Worm (Caenorhabditis elegans) whole organism, L1 larva: Measurements from ENCODE around the gene D1086.7.
A peak's percentile ranks its signal among the peaks of the same experiment; 100 is the strongest.

Source experiments
- C16A3.4 ChIP-seq: fragments of 150-350 bp; optimal IDR thresholded peaks from 2 replicates; lab custom pipeline; 2014; ENCODE audit warnings: missing biosample characterization, missing genetic modification characterization
- Y116A8C.19 ChIP-seq: sonication (generic microtip); optimal IDR thresholded peaks from 2 replicates; lab custom pipeline; 2016; ENCODE audit warnings: missing compliant biosample characterization, missing genetic modification characterization, borderline replicate concordance
- aha-1 ChIP-seq: fragments of 150-350 bp; optimal IDR thresholded peaks from 2 replicates; lab custom pipeline; 2014; ENCODE audit warnings: missing biosample characterization, missing genetic modification characterization
- alr-1 ChIP-seq: fragments of 200-800 bp; sonication (Bioruptor generic); optimal IDR thresholded peaks from 2 replicates; lab custom pipeline; 2018; ENCODE audit warnings: borderline replicate concordance, mild to moderate bottlenecking, missing genetic modification characterization, missing compliant biosample characterization
- aly-2 ChIP-seq: fragments of 150-350 bp; optimal IDR thresholded peaks from 2 replicates; lab custom pipeline; 2014; ENCODE audit warnings: missing biosample characterization, missing genetic modification characterization
- ama-1 ChIP-seq: fragments of 150-350 bp; optimal IDR thresholded peaks from 2 replicates; lab custom pipeline; 2014
- blmp-1 ChIP-seq: fragments of 150-350 bp; optimal IDR thresholded peaks from 2 replicates; lab custom pipeline; 2014; ENCODE audit warnings: missing biosample characterization, missing genetic modification characterization
- ceh-63 ChIP-seq: fragments of 200-800 bp; sonication (Bioruptor generic); optimal IDR thresholded peaks from 2 replicates; lab custom pipeline; 2018; ENCODE audit warnings: mild to moderate bottlenecking, missing genetic modification characterization, missing compliant biosample characterization
- ceh-8 ChIP-seq: fragments of 200-800 bp; sonication (Bioruptor generic); optimal IDR thresholded peaks from 2 replicates; lab custom pipeline; 2018; ENCODE audit warnings: mild to moderate bottlenecking, missing genetic modification characterization, moderate library complexity, missing compliant biosample characterization
- ceh-88 ChIP-seq: fragments of 200-800 bp; sonication (Bioruptor generic); IDR thresholded peaks from 2 replicates; pipeline ENCODE4 v1.3.6; 2022; ENCODE audit warnings: missing genetic modification characterization, missing compliant biosample characterization
- dpl-1 ChIP-seq, 3 experiments: fragments of 150-350 bp in 2 of 3; sonication (generic microtip) in 1 of 3; optimal IDR thresholded peaks; 2 replicates each; lab custom pipeline; 2014 to 2017; ENCODE audit warnings: missing biosample characterization in 3 of 3, missing genetic modification characterization in 3 of 3, missing genetic modification reagents in 3 of 3
- efl-1 ChIP-seq, 4 experiments: fragments of 150-350 bp; optimal IDR thresholded peaks in 3 of 4; peaks in 1 of 4; 1 replicate in 1 of 4; 2 replicates in 3 of 4; lab custom pipeline; 2014; ENCODE audit warnings: missing biosample characterization in 2 of 4, missing genetic modification characterization in 2 of 4, missing genetic modification reagents in 2 of 4
- efl-3 ChIP-seq: fragments of 200-800 bp; sonication (Bioruptor generic); optimal IDR thresholded peaks from 2 replicates; lab custom pipeline; 2018; ENCODE audit warnings: mild to moderate bottlenecking, missing genetic modification characterization, missing compliant biosample characterization
- egl-13 ChIP-seq: sonication (generic microtip); optimal IDR thresholded peaks from 2 replicates; lab custom pipeline; 2016; ENCODE audit warnings: missing genotype, missing genetic modification reagents, missing genetic modification characterization, missing compliant biosample characterization
- elt-2 ChIP-seq: sonication (generic microtip); optimal IDR thresholded peaks from 2 replicates; lab custom pipeline; 2016; ENCODE audit warnings: missing genetic modification characterization, mild to moderate bottlenecking, inconsistent platforms, missing compliant biosample characterization, missing genetic modification reagents
- elt-3 ChIP-seq, 6 experiments: fragments of 150-350 bp in 1 of 6; sonication (generic microtip); optimal IDR thresholded peaks; 2 replicates each; lab custom pipeline; 2017 to 2018; ENCODE audit warnings: missing biosample characterization in 6 of 6, missing genetic modification characterization in 6 of 6, inconsistent platforms in 1 of 6
- ets-5 ChIP-seq: fragments of 200-800 bp; sonication (Bioruptor generic); IDR thresholded peaks from 2 replicates; pipeline ENCODE4 v1.3.6; 2022; ENCODE audit warnings: missing genetic modification characterization, missing compliant biosample characterization
- fkh-10 ChIP-seq: sonication (generic microtip); optimal IDR thresholded peaks from 2 replicates; lab custom pipeline; 2017; ENCODE audit warnings: missing biosample characterization, missing genetic modification reagents, missing genetic modification characterization
- fkh-4 ChIP-seq: sonication (generic microtip); optimal IDR thresholded peaks from 2 replicates; lab custom pipeline; 2016; ENCODE audit warnings: missing compliant biosample characterization, missing genetic modification characterization, borderline replicate concordance
- fos-1 ChIP-seq: fragments of 150-350 bp; optimal IDR thresholded peaks from 2 replicates; lab custom pipeline; 2014; ENCODE audit warnings: missing biosample characterization, missing genetic modification characterization
- hlh-4 ChIP-seq: sonication (generic microtip); optimal IDR thresholded peaks from 2 replicates; lab custom pipeline; 2016; ENCODE audit warnings: mild to moderate bottlenecking, missing genetic modification characterization, missing compliant biosample characterization
- isw-1 ChIP-seq: fragments of 200-800 bp; sonication (Bioruptor generic); IDR thresholded peaks from 2 replicates; pipeline ENCODE4 v1.3.6; 2022; ENCODE audit warnings: missing genetic modification characterization, missing compliant biosample characterization
- jun-1 ChIP-seq: fragments of 150-350 bp; optimal IDR thresholded peaks from 2 replicates; lab custom pipeline; 2014; ENCODE audit warnings: missing biosample characterization, missing genetic modification reagents, missing genetic modification characterization
- lin-13 ChIP-seq: fragments of 150-350 bp; optimal IDR thresholded peaks from 2 replicates; lab custom pipeline; 2014; ENCODE audit warnings: missing biosample characterization, missing genetic modification reagents, missing genetic modification characterization
- lin-14 ChIP-seq: fragments of 200-800 bp; sonication (Bioruptor generic); optimal IDR thresholded peaks from 2 replicates; lab custom pipeline; 2018; ENCODE audit warnings: mild to moderate bottlenecking, missing genetic modification characterization, moderate library complexity, missing compliant biosample characterization
- lin-15B ChIP-seq: fragments of 150-350 bp; sonication (generic microtip); optimal IDR thresholded peaks from 3 replicates; lab custom pipeline; 2014; ENCODE audit warnings: missing biosample characterization, missing genetic modification characterization
- lin-35 ChIP-seq, 2 experiments: fragments of 150-350 bp; optimal IDR thresholded peaks; 2 replicates each; lab custom pipeline; 2014; ENCODE audit warnings: missing biosample characterization in 2 of 2, missing genetic modification characterization in 2 of 2, missing genetic modification reagents in 2 of 2
- lin-39 ChIP-seq: fragments of 150-350 bp; optimal IDR thresholded peaks from 2 replicates; lab custom pipeline; 2014; ENCODE audit warnings: missing biosample characterization, missing genetic modification reagents, missing genetic modification characterization
- lir-3 ChIP-seq: sonication (generic microtip); optimal IDR thresholded peaks from 2 replicates; lab custom pipeline; 2016; ENCODE audit warnings: mild to moderate bottlenecking, missing genetic modification characterization, moderate library complexity, missing compliant biosample characterization; ENCODE audit not compliant: poor library complexity
- mef-2 ChIP-seq: fragments of 150-350 bp; optimal IDR thresholded peaks from 2 replicates; lab custom pipeline; 2014; ENCODE audit warnings: missing biosample characterization, missing genetic modification characterization
- nhr-11 ChIP-seq: fragments of 150-350 bp; optimal IDR thresholded peaks from 2 replicates; lab custom pipeline; 2014; ENCODE audit warnings: missing biosample characterization, missing genetic modification characterization
- nhr-19 ChIP-seq: fragments of 200-800 bp; sonication (Bioruptor generic); conservative IDR thresholded peaks from 2 replicates; pipeline ENCODE4 v1.3.6; 2022; ENCODE audit warnings: missing genetic modification characterization, missing compliant biosample characterization
- nhr-28 ChIP-seq: fragments of 150-350 bp; optimal IDR thresholded peaks from 2 replicates; lab custom pipeline; 2014; ENCODE audit warnings: missing biosample characterization, missing genetic modification characterization
- nhr-47 ChIP-seq: sonication (generic microtip); optimal IDR thresholded peaks from 2 replicates; lab custom pipeline; 2016; ENCODE audit warnings: mild to moderate bottlenecking, missing genetic modification characterization, moderate library complexity, missing compliant biosample characterization
- nhr-71 ChIP-seq: sonication (generic microtip); optimal IDR thresholded peaks from 2 replicates; lab custom pipeline; 2016; ENCODE audit warnings: mild to moderate bottlenecking, missing genetic modification characterization, moderate library complexity, missing compliant biosample characterization
- nhr-76 ChIP-seq: sonication (generic microtip); optimal IDR thresholded peaks from 2 replicates; lab custom pipeline; 2017; ENCODE audit warnings: missing biosample characterization, missing genetic modification characterization
- nhr-77 ChIP-seq: fragments of 150-350 bp; optimal IDR thresholded peaks from 2 replicates; lab custom pipeline; 2014; ENCODE audit warnings: missing biosample characterization, missing genetic modification characterization
- nhr-84 ChIP-seq: sonication (generic microtip); optimal IDR thresholded peaks from 2 replicates; lab custom pipeline; 2017; ENCODE audit warnings: missing biosample characterization, missing genetic modification characterization
- nhr-90 ChIP-seq: sonication (generic microtip); optimal IDR thresholded peaks from 2 replicates; lab custom pipeline; 2016; ENCODE audit warnings: mild to moderate bottlenecking, missing genetic modification characterization, missing compliant biosample characterization; ENCODE audit not compliant: poor library complexity
- pag-3 ChIP-seq: sonication (generic microtip); optimal IDR thresholded peaks from 2 replicates; lab custom pipeline; 2017; ENCODE audit warnings: missing genetic modification characterization, mild to moderate bottlenecking, missing compliant biosample characterization, antibody characterized with exemption, borderline replicate concordance; ENCODE audit not compliant: insufficient read depth
- pqm-1 ChIP-seq: sonication (generic microtip); optimal IDR thresholded peaks from 3 replicates; lab custom pipeline; 2017; ENCODE audit warnings: missing biosample characterization, missing genetic modification characterization
- rnt-1 ChIP-seq: sonication (generic microtip); optimal IDR thresholded peaks from 2 replicates; lab custom pipeline; 2016; ENCODE audit warnings: mild to moderate bottlenecking, missing genetic modification characterization, moderate library complexity, missing compliant biosample characterization
- skn-1 ChIP-seq: fragments of 150-350 bp; optimal IDR thresholded peaks from 2 replicates; lab custom pipeline; 2014; ENCODE audit warnings: missing biosample characterization, missing genetic modification characterization
- snu-23 ChIP-seq: sonication (generic microtip); optimal IDR thresholded peaks from 2 replicates; lab custom pipeline; 2016; ENCODE audit warnings: missing genetic modification characterization, missing compliant biosample characterization
- sox-4 ChIP-seq: sonication (generic microtip); optimal IDR thresholded peaks from 2 replicates; lab custom pipeline; 2016; ENCODE audit warnings: missing genetic modification characterization, missing compliant biosample characterization
- sptf-1 ChIP-seq: fragments of 150-350 bp; optimal IDR thresholded peaks from 2 replicates; lab custom pipeline; 2014; ENCODE audit warnings: missing biosample characterization, missing genetic modification characterization
- swsn-7 ChIP-seq: sonication (generic microtip); optimal IDR thresholded peaks from 2 replicates; lab custom pipeline; 2016; ENCODE audit warnings: missing genetic modification characterization, missing compliant biosample characterization
- unc-130 ChIP-seq: fragments of 150-350 bp; optimal IDR thresholded peaks from 2 replicates; lab custom pipeline; 2017; ENCODE audit warnings: missing biosample characterization, missing genetic modification characterization, inconsistent platforms
- unc-62 ChIP-seq: fragments of 150-350 bp; optimal IDR thresholded peaks from 2 replicates; lab custom pipeline; 2014; ENCODE audit warnings: missing biosample characterization, missing genetic modification reagents, missing genetic modification characterization
- vab-15 ChIP-seq: sonication (generic microtip); optimal IDR thresholded peaks from 2 replicates; lab custom pipeline; 2017; ENCODE audit warnings: missing genotype, mild to moderate bottlenecking, missing genetic modification characterization, missing compliant biosample characterization
- xbp-1 ChIP-seq: sonication (generic microtip); optimal IDR thresholded peaks from 2 replicates; lab custom pipeline; 2016; ENCODE audit warnings: missing genetic modification characterization, missing compliant biosample characterization
- zip-4 ChIP-seq: fragments of 200-800 bp; sonication (Bioruptor generic); optimal IDR thresholded peaks from 2 replicates; lab custom pipeline; 2018; ENCODE audit warnings: mild to moderate bottlenecking, missing genetic modification characterization, moderate library complexity, missing compliant biosample characterization
- ztf-4 ChIP-seq: fragments of 150-350 bp; optimal IDR thresholded peaks from 2 replicates; lab custom pipeline; 2014; ENCODE audit warnings: missing biosample characterization, missing genetic modification characterization

D1086.7 gene

DNA sequence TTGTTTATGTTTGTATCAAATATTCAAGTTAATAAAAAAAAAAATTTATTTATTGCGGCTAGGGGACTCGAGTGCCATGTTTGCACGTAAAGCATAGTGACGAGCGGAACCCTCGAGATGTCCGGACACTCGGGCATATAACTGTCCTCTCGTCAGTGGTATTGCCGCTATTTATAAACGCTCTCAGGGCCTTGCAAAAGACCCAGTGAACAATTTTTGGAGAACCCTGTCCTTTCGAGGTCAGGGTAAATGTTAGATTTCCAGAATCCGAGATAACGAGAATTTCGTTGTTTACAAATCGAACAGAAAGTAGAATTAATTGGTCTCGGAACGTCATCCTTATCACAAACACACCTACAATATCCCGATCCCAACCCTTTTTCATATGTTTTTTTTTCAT, 8.3 kb downstream of the D1086.7 start, which contains the start of gene D1086.3 (continued):
- TF ChIP-seq rnt-1 (tag; lab: Kevin White, UChicago): peak; percentile 82
- no peak for TF ChIP-seq C16A3.4
- TF ChIP-seq unc-130 (tag; lab: Kevin White, UChicago): no peak
- peak; percentile 27 for TF ChIP-seq xbp-1 (tag; lab: Kevin White, UChicago)
- TF ChIP-seq aha-1: no peak
- no peak for TF ChIP-seq sptf-1 (tag; lab: Kevin White, UChicago)
- peak; percentile 65 for TF ChIP-seq swsn-7 (tag; lab: Kevin White, UChicago)
- no peak for TF ChIP-seq lin-35 (GFP tag; optimal IDR thresholded peaks at IDR 0.05; lab: Kevin White, UChicago)
- no peak for TF ChIP-seq fos-1 (tag; lab: Kevin White, UChicago)
- TF ChIP-seq alr-1 (tag; lab: Kevin White, UChicago): no peak
- TF ChIP-seq nhr-71 (tag; lab: Kevin White, UChicago): peak; percentile 82
- TF ChIP-seq lin-14: peak; percentile 4
- TF ChIP-seq isw-1 (GFP tag; lab: Robert Waterston, UW): no peak
- no peak for TF ChIP-seq ztf-4
- TF ChIP-seq blmp-1 (tag; lab: Kevin White, UChicago): no peak
- TF ChIP-seq Y116A8C.19 (tag; lab: Kevin White, UChicago): no peak
- TF ChIP-seq ets-5 (GFP tag; lab: Robert Waterston, UW): no peak
- TF ChIP-seq unc-62 (GFP tag; lab: Kevin White, UChicago): no peak
- TF ChIP-seq dpl-1 (GFP tag; optimal IDR thresholded peaks at IDR 0.05; lab: Kevin White, UChicago): no peak
- TF ChIP-seq nhr-11 (tag; lab: Kevin White, UChicago): no peak
- peak; percentile 48 for TF ChIP-seq snu-23 (GFP tag; lab: Kevin White, UChicago)
- no peak for TF ChIP-seq nhr-28 (tag; lab: Kevin White, UChicago)
- peak; percentile 75 for TF ChIP-seq lin-39 (tag; lab: Kevin White, UChicago)
- TF ChIP-seq lin-15B (tag; lab: Kevin White, UChicago): no peak
- no peak for TF ChIP-seq ceh-88
- TF ChIP-seq elt-3 (tag; optimal IDR thresholded peaks at IDR 0.05; lab: Kevin White, UChicago): peak in 1 of 6 experiments; percentile 7
- peak; percentile 55 for TF ChIP-seq elt-2 (tag; lab: Kevin White, UChicago)
- TF ChIP-seq aly-2: peak; percentile 37
- no peak for TF ChIP-seq jun-1
- TF ChIP-seq fkh-10: no peak
- no peak for TF ChIP-seq ceh-63 (GFP tag; lab: Kevin White, UChicago)
- no peak for TF ChIP-seq mef-2 (tag; lab: Kevin White, UChicago)
- peak; percentile 82 for TF ChIP-seq nhr-90 (tag; lab: Kevin White, UChicago)
- TF ChIP-seq nhr-47 (tag; lab: Kevin White, UChicago): peak; percentile 72
- TF ChIP-seq pqm-1 (tag; lab: Kevin White, UChicago): no peak
- peak; percentile 80 for TF ChIP-seq nhr-19 (GFP tag; lab: Robert Waterston, UW)
- TF ChIP-seq ama-1 (lab: Kevin White, UChicago): peak; percentile 70
- TF ChIP-seq lir-3 (tag; lab: Kevin White, UChicago): no peak
- no peak for TF ChIP-seq pag-3 (tag; lab: Kevin White, UChicago)
- TF ChIP-seq nhr-84: no peak
- no peak for TF ChIP-seq efl-3 (GFP tag; lab: Kevin White, UChicago)
- no peak for TF ChIP-seq zip-4 (GFP tag; lab: Kevin White, UChicago)
- no peak for TF ChIP-seq ceh-8 (GFP tag; lab: Kevin White, UChicago)
- TF ChIP-seq skn-1: no peak
- no peak for TF ChIP-seq lin-13
- no peak for TF ChIP-seq hlh-4 (tag; lab: Kevin White, UChicago)
- no peak for TF ChIP-seq egl-13
- TF ChIP-seq nhr-77: no peak
- peak; percentile 17 to 47 for TF ChIP-seq efl-1 (optimal IDR thresholded peaks at IDR 0.05; lab: Kevin White, UChicago)
- peak in 1 of 2 experiments; percentile 92 for TF ChIP-seq efl-1 (GFP tag; optimal IDR thresholded peaks at IDR 0.05 in 1 of 2; lab: Kevin White, UChicago)
- TF ChIP-seq vab-15: no peak
- TF ChIP-seq nhr-76: no peak
- no peak for TF ChIP-seq sox-4 (tag; lab: Kevin White, UChicago)
- TF ChIP-seq fkh-4 (tag; lab: Kevin White, UChicago): no peak
